Worm (Caenorhabditis elegans): Measurements from ENCODE around the gene fubl-3.

Gene fubl-3

DNA sequence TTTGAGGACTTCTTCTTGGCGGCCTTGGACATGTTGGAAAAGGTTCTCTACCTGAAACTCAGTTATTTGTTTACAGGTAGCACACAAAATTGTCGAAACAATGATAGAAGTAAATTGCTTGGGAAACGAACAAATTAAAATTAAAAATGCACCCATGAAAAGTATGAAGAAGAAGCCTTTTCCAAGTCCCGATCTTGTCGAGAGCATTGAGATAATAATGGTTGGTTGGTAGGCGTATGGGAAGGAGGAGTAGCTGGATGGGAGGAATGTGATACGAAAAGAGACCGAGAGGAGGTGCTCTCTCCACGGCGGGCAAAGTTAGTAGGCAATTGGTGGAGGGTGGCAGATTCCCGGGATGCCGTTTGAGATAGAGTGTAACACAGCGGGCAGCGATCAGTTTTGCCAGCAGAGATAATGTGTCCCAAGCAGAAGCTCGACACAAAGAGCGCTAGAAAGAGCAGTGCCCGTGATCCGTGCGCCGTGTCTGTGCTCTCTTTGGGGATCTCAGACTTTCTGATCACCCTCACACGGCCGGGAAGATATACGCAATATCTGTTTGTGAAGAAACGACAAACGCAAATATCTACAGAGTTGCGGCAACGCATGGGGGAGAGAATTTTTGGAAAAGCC, 22.4 kb downstream of the fubl-3 start, which contains the start of gene mlc-2:
mlc-2 (minus strand) TSS at position 51 of the 630 bp plus-strand sequence.
- TF ChIP-seq unc-120 (tag; optimal IDR thresholded peaks at IDR 0.05; ENCODE audit: poor library complexity, severe bottlenecking) (peak; percentile 97), nhr-76 (tag; optimal IDR thresholded peaks at IDR 0.05) (no peak), pha-4 (tag; optimal IDR thresholded peaks at IDR 0.05) (no peak), flh-1 (GFP tag; optimal IDR thresholded peaks at IDR 0.05) (no peak), M03D4.4 (tag; optimal IDR thresholded peaks at IDR 0.05) (peak; percentile 51), mep-1 (tag; optimal IDR thresholded peaks at IDR 0.05) (no peak), hlh-1 (tag; optimal IDR thresholded peaks at IDR 0.05) (peak; percentile 72), ceh-83 (GFP tag; optimal IDR thresholded peaks at IDR 0.05) (no peak), unc-62 (GFP tag; optimal IDR thresholded peaks at IDR 0.05) (peak; percentile 37)

DNA sequence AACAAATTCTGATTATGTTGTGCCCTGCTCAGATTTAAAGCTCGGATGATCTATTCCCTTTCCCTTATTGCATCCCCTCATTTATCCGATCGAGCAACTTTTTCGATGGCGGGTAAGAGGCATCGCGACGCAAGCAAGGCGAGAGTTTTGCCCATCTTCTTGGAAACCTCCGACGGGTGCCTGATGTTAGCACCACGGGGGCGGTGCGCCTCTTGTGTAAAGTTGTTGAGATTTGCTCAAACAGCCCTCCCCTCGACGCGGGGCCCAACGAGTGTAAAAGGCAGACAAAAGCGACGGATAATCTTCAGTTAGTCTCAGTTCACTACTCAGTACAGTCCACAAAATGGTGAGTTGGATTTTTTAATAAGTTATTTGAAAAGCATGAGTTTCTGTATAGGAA, 24.6 kb downstream of the fubl-3 start, which contains the start of gene mlc-1:
mlc-1 (plus strand) TSS at position 324 of the 400 bp plus-strand sequence.
- TF ChIP-seq flh-1 (GFP tag; optimal IDR thresholded peaks at IDR 0.05): no peak
- TF ChIP-seq unc-39 (tag; optimal IDR thresholded peaks at IDR 0.05): no peak
- no peak for TF ChIP-seq lsy-2 (tag; optimal IDR thresholded peaks at IDR 0.05)
- TF ChIP-seq mep-1 (tag; optimal IDR thresholded peaks at IDR 0.05): no peak
- TF ChIP-seq nhr-237 (tag; optimal IDR thresholded peaks at IDR 0.05): no peak
- TF ChIP-seq sem-2 (GFP tag; optimal IDR thresholded peaks at IDR 0.05): no peak
- no peak for TF ChIP-seq mab-5 (tag; optimal IDR thresholded peaks at IDR 0.05)
- TF ChIP-seq nhr-76 (tag; optimal IDR thresholded peaks at IDR 0.05): no peak
- TF ChIP-seq snpc-4 (tag; optimal IDR thresholded peaks at IDR 0.05): no peak
- no peak for TF ChIP-seq cnd-1 (tag; optimal IDR thresholded peaks at IDR 0.05)
- no peak for TF ChIP-seq blmp-1 (tag; optimal IDR thresholded peaks at IDR 0.05)
- peak; percentile 24 for TF ChIP-seq ceh-83 (GFP tag; optimal IDR thresholded peaks at IDR 0.05)
- TF ChIP-seq zip-8 (tag; optimal IDR thresholded peaks at IDR 0.05): no peak
- TF ChIP-seq unc-62 (GFP tag; optimal IDR thresholded peaks at IDR 0.05): no peak
- no peak for TF ChIP-seq drap-1 (GFP tag; optimal IDR thresholded peaks at IDR 0.05)
- peak; percentile 77 for TF ChIP-seq hlh-1 (tag; optimal IDR thresholded peaks at IDR 0.05)
- no peak for TF ChIP-seq ceh-39 (tag; optimal IDR thresholded peaks at IDR 0.05)
- no peak for TF ChIP-seq lin-32 (GFP tag; optimal IDR thresholded peaks at IDR 0.05)
- no peak for TF ChIP-seq elt-3 (tag; optimal IDR thresholded peaks at IDR 0.05)
- peak; percentile 86 for TF ChIP-seq unc-120 (tag; optimal IDR thresholded peaks at IDR 0.05; ENCODE audit: poor library complexity, severe bottlenecking)
- no peak for TF ChIP-seq mls-2 (tag; optimal IDR thresholded peaks at IDR 0.05)
- TF ChIP-seq bed-3 (GFP tag; optimal IDR thresholded peaks at IDR 0.05): no peak
- TF ChIP-seq nhr-12 (tag; optimal IDR thresholded peaks at IDR 0.05): no peak
- no peak for TF ChIP-seq lin-13 (tag; optimal IDR thresholded peaks at IDR 0.05)
- no peak for TF ChIP-seq M03D4.4 (tag; optimal IDR thresholded peaks at IDR 0.05)

DNA sequence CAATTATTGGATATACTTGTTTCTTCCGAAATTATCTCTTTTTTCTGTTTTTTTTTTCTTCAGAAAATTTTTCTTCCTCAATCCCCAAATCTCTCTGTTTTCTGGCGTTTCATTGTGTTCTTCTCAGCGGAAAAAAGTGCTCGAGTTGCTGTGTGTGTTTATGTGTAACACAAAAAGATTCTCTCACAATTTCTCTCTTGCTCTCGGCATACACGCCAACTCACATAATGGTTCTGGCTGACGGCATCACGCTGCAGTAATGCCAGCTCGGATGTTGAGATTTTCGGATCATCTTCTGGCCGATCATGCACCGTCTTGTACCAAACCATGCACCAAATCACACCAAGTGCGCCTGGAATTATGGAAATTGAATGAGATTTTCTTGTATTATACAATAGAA, 27.7 kb downstream of the fubl-3 start:
- TF ChIP-seq snpc-4 (tag; optimal IDR thresholded peaks at IDR 0.05) (no peak), sptf-1 (tag; optimal IDR thresholded peaks at IDR 0.05) (no peak), sem-2 (GFP tag; optimal IDR thresholded peaks at IDR 0.05) (no peak), hlh-1 (tag; optimal IDR thresholded peaks at IDR 0.05) (peak; percentile 32), elt-1 (tag; optimal IDR thresholded peaks at IDR 0.05; ENCODE audit: borderline replicate concordance, insufficient read depth) (no peak), blmp-1 (tag; optimal IDR thresholded peaks at IDR 0.05) (no peak)

DNA sequence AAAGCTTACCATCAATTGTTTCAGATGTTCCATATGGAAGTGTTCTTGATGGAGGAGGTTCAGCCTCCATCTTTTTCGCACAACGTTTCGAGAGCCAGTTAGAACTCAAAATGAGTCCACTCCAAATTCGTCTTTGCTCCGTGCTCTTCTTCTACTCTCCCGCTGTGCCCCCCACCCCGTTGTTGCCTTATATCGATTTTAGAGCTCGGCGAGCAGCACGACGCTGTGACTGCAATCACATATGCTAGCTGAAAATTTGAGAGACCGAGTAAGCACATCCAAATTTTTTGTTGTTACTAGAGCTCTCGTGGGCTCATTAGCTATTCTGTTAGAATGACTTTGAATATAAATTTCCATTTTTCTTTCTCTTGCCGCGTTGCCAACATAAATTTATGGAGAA, 30.6 kb downstream of the fubl-3 start, which contains the start of gene slc-17.1:
slc-17.1 (minus strand) TSS at position 101 of the 400 bp plus-strand sequence.
- no peak for TF ChIP-seq elt-1 (tag; optimal IDR thresholded peaks at IDR 0.05; ENCODE audit: borderline replicate concordance, insufficient read depth)
- no peak for TF ChIP-seq ham-2 (GFP tag; optimal IDR thresholded peaks at IDR 0.05)
- TF ChIP-seq pha-4 (tag; optimal IDR thresholded peaks at IDR 0.05): no peak
- no peak for TF ChIP-seq snpc-4 (tag; optimal IDR thresholded peaks at IDR 0.05)
- no peak for TF ChIP-seq tbx-8 (GFP tag; optimal IDR thresholded peaks at IDR 0.05)
- no peak for TF ChIP-seq sptf-1 (tag; optimal IDR thresholded peaks at IDR 0.05)

DNA sequence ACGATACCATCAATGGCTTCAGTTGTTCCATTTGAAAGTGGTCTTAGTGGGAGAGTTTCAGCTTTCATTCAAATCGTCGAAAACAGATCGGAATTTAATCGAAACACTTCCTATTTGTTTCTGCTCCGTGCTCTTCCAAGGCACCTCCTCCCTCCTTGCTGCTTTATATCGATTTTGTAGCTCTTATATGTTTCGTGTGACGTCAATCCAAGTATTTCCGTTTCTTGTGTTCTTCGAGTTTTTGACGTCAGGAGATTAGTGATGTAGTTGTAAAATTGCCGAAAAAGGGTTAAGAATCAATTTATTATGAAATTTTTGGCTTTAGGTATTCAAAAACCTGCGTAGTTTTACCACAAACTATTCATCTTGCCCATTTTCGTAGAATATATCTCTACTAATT, 32.4 kb downstream of the fubl-3 start, which contains the start of gene ZK54.3:
ZK54.3 (minus strand) TSS at position 391 of the 400 bp plus-strand sequence.
- TF ChIP-seq ces-1 (GFP tag; optimal IDR thresholded peaks at IDR 0.05) (no peak), ceh-83 (GFP tag; optimal IDR thresholded peaks at IDR 0.05) (no peak), lin-32 (GFP tag; optimal IDR thresholded peaks at IDR 0.05) (no peak)
